Worm (Caenorhabditis elegans) whole organism, late embryonic: ENCODE measurements around the gene spe-44.

Experiments used
- C08G9.2 ChIP-seq: sonication (generic microtip); optimal IDR thresholded peaks from 2 replicates; lab custom pipeline; 2016; ENCODE audit warnings: mild to moderate bottlenecking, missing genetic modification characterization, moderate library complexity, missing compliant biosample characterization
- C38D4.7 ChIP-seq: fragments of 200-800 bp; sonication (Bioruptor generic); optimal IDR thresholded peaks from 2 replicates; lab custom pipeline; 2018; ENCODE audit warnings: mild to moderate bottlenecking, missing genetic modification characterization, moderate library complexity, missing compliant biosample characterization
- T23F11.4 ChIP-seq: fragments of 200-800 bp; sonication (Bioruptor generic); optimal IDR thresholded peaks from 2 replicates; lab custom pipeline; 2018; ENCODE audit warnings: mild to moderate bottlenecking, missing genetic modification characterization, missing compliant biosample characterization
- ahr-1 ChIP-seq: sonication (generic microtip); optimal IDR thresholded peaks from 2 replicates; lab custom pipeline; 2016; ENCODE audit warnings: missing genetic modification characterization, missing compliant biosample characterization
- ama-1 ChIP-seq: fragments of 150-350 bp; optimal IDR thresholded peaks from 2 replicates; lab custom pipeline; 2014
- mec-3 ChIP-seq: sonication (generic microtip); optimal IDR thresholded peaks from 2 replicates; lab custom pipeline; 2016; ENCODE audit warnings: borderline replicate concordance, missing genetic modification characterization, missing compliant biosample characterization
- nhr-11 ChIP-seq: fragments of 150-350 bp; optimal IDR thresholded peaks from 2 replicates; lab custom pipeline; 2014; ENCODE audit warnings: missing biosample characterization, missing genetic modification characterization
- pag-3 ChIP-seq: sonication (generic microtip); optimal IDR thresholded peaks from 2 replicates; lab custom pipeline; 2016; ENCODE audit warnings: missing compliant biosample characterization, missing genetic modification characterization, borderline replicate concordance
- pax-1 ChIP-seq: fragments of 150-350 bp; optimal IDR thresholded peaks from 2 replicates; lab custom pipeline; 2014; ENCODE audit warnings: missing biosample characterization, missing genetic modification characterization
- tbx-7 ChIP-seq: sonication (generic microtip); optimal IDR thresholded peaks from 2 replicates; lab custom pipeline; 2016; ENCODE audit warnings: missing genotype, missing genetic modification characterization, missing compliant biosample characterization
- ttx-3 ChIP-seq: sonication (generic microtip); optimal IDR thresholded peaks from 2 replicates; lab custom pipeline; 2016; ENCODE audit warnings: missing genetic modification reagents, missing genetic modification characterization, missing compliant biosample characterization

spe-44 gene

ce11 chrIV:12403440-12403839 is 50.6 kb downstream of the spe-44 start:
- no peak for TF ChIP-seq mec-3 (tag; lab: Kevin White, UChicago)
- no peak for TF ChIP-seq pax-1 (tag; lab: Kevin White, UChicago)
- TF ChIP-seq ama-1 (lab: Kevin White, UChicago) = no peak
- no peak for TF ChIP-seq pag-3 (tag; lab: Kevin White, UChicago)
- no peak for TF ChIP-seq ahr-1 (tag; lab: Kevin White, UChicago)
- TF ChIP-seq ttx-3 (tag; lab: Kevin White, UChicago) = no peak
- no peak for TF ChIP-seq tbx-7 (tag; lab: Kevin White, UChicago)
- TF ChIP-seq nhr-11 (tag; lab: Kevin White, UChicago) = no peak
- no peak for TF ChIP-seq T23F11.4 (GFP tag; lab: Kevin White, UChicago)
- no peak for TF ChIP-seq C38D4.7 (GFP tag; lab: Kevin White, UChicago)
- no peak for TF ChIP-seq C08G9.2 (tag; lab: Kevin White, UChicago)
